Worm (Caenorhabditis elegans) whole organism, L1 larva: ENCODE data around the gene F35D2.1.

Experiments used
- C04F5.9 ChIP-seq: sonication (generic microtip); optimal IDR thresholded peaks from 2 replicates; lab custom pipeline; 2016; ENCODE audit warnings: missing genetic modification characterization, missing compliant biosample characterization
- aha-1 ChIP-seq: fragments of 150-350 bp; optimal IDR thresholded peaks from 2 replicates; lab custom pipeline; 2014; ENCODE audit warnings: missing biosample characterization, missing genetic modification characterization
- aly-2 ChIP-seq: fragments of 150-350 bp; optimal IDR thresholded peaks from 2 replicates; lab custom pipeline; 2014; ENCODE audit warnings: missing biosample characterization, missing genetic modification characterization
- ceh-63 ChIP-seq: fragments of 200-800 bp; sonication (Bioruptor generic); optimal IDR thresholded peaks from 2 replicates; lab custom pipeline; 2018; ENCODE audit warnings: mild to moderate bottlenecking, missing genetic modification characterization, missing compliant biosample characterization
- ceh-8 ChIP-seq: fragments of 200-800 bp; sonication (Bioruptor generic); optimal IDR thresholded peaks from 2 replicates; lab custom pipeline; 2018; ENCODE audit warnings: mild to moderate bottlenecking, missing genetic modification characterization, moderate library complexity, missing compliant biosample characterization
- ceh-82 ChIP-seq, 3 experiments: fragments of 150-350 bp in 1 of 3; sonication (generic microtip) in 2 of 3; optimal IDR thresholded peaks; 2 replicates each; lab custom pipeline; 2014 to 2017; ENCODE audit warnings: missing biosample characterization in 3 of 3, missing genetic modification characterization in 3 of 3
- ces-1 ChIP-seq: fragments of 150-350 bp; optimal IDR thresholded peaks from 2 replicates; lab custom pipeline; 2014; ENCODE audit warnings: missing biosample characterization, missing genetic modification reagents, missing genetic modification characterization
- dpl-1 ChIP-seq, 3 experiments: fragments of 150-350 bp in 2 of 3; sonication (generic microtip) in 1 of 3; optimal IDR thresholded peaks; 2 replicates each; lab custom pipeline; 2014 to 2017; ENCODE audit warnings: missing biosample characterization in 3 of 3, missing genetic modification characterization in 3 of 3, missing genetic modification reagents in 3 of 3
- efl-1 ChIP-seq, 4 experiments: fragments of 150-350 bp; optimal IDR thresholded peaks in 3 of 4; peaks in 1 of 4; 1 replicate in 1 of 4; 2 replicates in 3 of 4; lab custom pipeline; 2014; ENCODE audit warnings: missing biosample characterization in 2 of 4, missing genetic modification characterization in 2 of 4, missing genetic modification reagents in 2 of 4
- egl-27 ChIP-seq, 2 experiments: fragments of 150-350 bp in 1 of 2; sonication (generic microtip); optimal IDR thresholded peaks; 3 replicates each; lab custom pipeline; 2017 to 2018; ENCODE audit warnings: missing biosample characterization in 2 of 2, missing genetic modification characterization in 2 of 2, missing genetic modification reagents in 2 of 2
- ets-5 ChIP-seq: fragments of 200-800 bp; sonication (Bioruptor generic); IDR thresholded peaks from 2 replicates; pipeline ENCODE4 v1.3.6; 2022; ENCODE audit warnings: missing genetic modification characterization, missing compliant biosample characterization
- fkh-10 ChIP-seq: sonication (generic microtip); optimal IDR thresholded peaks from 2 replicates; lab custom pipeline; 2017; ENCODE audit warnings: missing biosample characterization, missing genetic modification reagents, missing genetic modification characterization
- fkh-8 ChIP-seq: sonication (generic microtip); optimal IDR thresholded peaks from 2 replicates; lab custom pipeline; 2016; ENCODE audit warnings: mild to moderate bottlenecking, missing genetic modification characterization, missing compliant biosample characterization
- fos-1 ChIP-seq: fragments of 150-350 bp; optimal IDR thresholded peaks from 2 replicates; lab custom pipeline; 2014; ENCODE audit warnings: missing biosample characterization, missing genetic modification characterization
- hlh-17 ChIP-seq: fragments of 200-800 bp; sonication (Bioruptor generic); optimal IDR thresholded peaks from 2 replicates; lab custom pipeline; 2018; ENCODE audit warnings: missing genetic modification characterization, mild to moderate bottlenecking, missing compliant biosample characterization, moderate library complexity, borderline replicate concordance
- hlh-4 ChIP-seq: sonication (generic microtip); optimal IDR thresholded peaks from 2 replicates; lab custom pipeline; 2016; ENCODE audit warnings: mild to moderate bottlenecking, missing genetic modification characterization, missing compliant biosample characterization
- isw-1 ChIP-seq: fragments of 200-800 bp; sonication (Bioruptor generic); IDR thresholded peaks from 2 replicates; pipeline ENCODE4 v1.3.6; 2022; ENCODE audit warnings: missing genetic modification characterization, missing compliant biosample characterization
- jun-1 ChIP-seq: fragments of 150-350 bp; optimal IDR thresholded peaks from 2 replicates; lab custom pipeline; 2014; ENCODE audit warnings: missing biosample characterization, missing genetic modification reagents, missing genetic modification characterization
- lin-13 ChIP-seq: fragments of 150-350 bp; optimal IDR thresholded peaks from 2 replicates; lab custom pipeline; 2014; ENCODE audit warnings: missing biosample characterization, missing genetic modification reagents, missing genetic modification characterization
- lin-14 ChIP-seq: fragments of 200-800 bp; sonication (Bioruptor generic); optimal IDR thresholded peaks from 2 replicates; lab custom pipeline; 2018; ENCODE audit warnings: mild to moderate bottlenecking, missing genetic modification characterization, moderate library complexity, missing compliant biosample characterization
- lin-15B ChIP-seq: fragments of 150-350 bp; sonication (generic microtip); optimal IDR thresholded peaks from 3 replicates; lab custom pipeline; 2014; ENCODE audit warnings: missing biosample characterization, missing genetic modification characterization
- lin-39 ChIP-seq: fragments of 150-350 bp; optimal IDR thresholded peaks from 2 replicates; lab custom pipeline; 2014; ENCODE audit warnings: missing biosample characterization, missing genetic modification reagents, missing genetic modification characterization
- lsy-2 ChIP-seq, 2 experiments: fragments of 150-350 bp; optimal IDR thresholded peaks; 2 replicates each; lab custom pipeline; 2014; ENCODE audit warnings: missing biosample characterization in 2 of 2, missing genetic modification characterization in 2 of 2
- mab-9 ChIP-seq: fragments of 200-800 bp; sonication (Bioruptor generic); IDR thresholded peaks from 2 replicates; pipeline ENCODE4 v1.3.6; 2022; ENCODE audit warnings: missing genetic modification reagents, missing genetic modification characterization, missing compliant biosample characterization
- mep-1 ChIP-seq: fragments of 150-350 bp; optimal IDR thresholded peaks from 2 replicates; lab custom pipeline; 2014; ENCODE audit warnings: missing biosample characterization, missing genetic modification characterization
- nhr-19 ChIP-seq: fragments of 200-800 bp; sonication (Bioruptor generic); conservative IDR thresholded peaks from 2 replicates; pipeline ENCODE4 v1.3.6; 2022; ENCODE audit warnings: missing genetic modification characterization, missing compliant biosample characterization
- nhr-47 ChIP-seq: sonication (generic microtip); optimal IDR thresholded peaks from 2 replicates; lab custom pipeline; 2016; ENCODE audit warnings: mild to moderate bottlenecking, missing genetic modification characterization, moderate library complexity, missing compliant biosample characterization
- nhr-71 ChIP-seq: sonication (generic microtip); optimal IDR thresholded peaks from 2 replicates; lab custom pipeline; 2016; ENCODE audit warnings: mild to moderate bottlenecking, missing genetic modification characterization, moderate library complexity, missing compliant biosample characterization
- nhr-76 ChIP-seq: sonication (generic microtip); optimal IDR thresholded peaks from 2 replicates; lab custom pipeline; 2017; ENCODE audit warnings: missing biosample characterization, missing genetic modification characterization
- nhr-77 ChIP-seq: fragments of 150-350 bp; optimal IDR thresholded peaks from 2 replicates; lab custom pipeline; 2014; ENCODE audit warnings: missing biosample characterization, missing genetic modification characterization
- nhr-84 ChIP-seq: sonication (generic microtip); optimal IDR thresholded peaks from 2 replicates; lab custom pipeline; 2017; ENCODE audit warnings: missing biosample characterization, missing genetic modification characterization
- nhr-85 ChIP-seq: sonication (generic microtip); peaks from one replicate; lab custom pipeline; 2016; ENCODE audit warnings: missing genetic modification characterization, inconsistent platforms, missing compliant biosample characterization
- pqm-1 ChIP-seq: sonication (generic microtip); optimal IDR thresholded peaks from 3 replicates; lab custom pipeline; 2017; ENCODE audit warnings: missing biosample characterization, missing genetic modification characterization
- rnt-1 ChIP-seq: sonication (generic microtip); optimal IDR thresholded peaks from 2 replicates; lab custom pipeline; 2016; ENCODE audit warnings: mild to moderate bottlenecking, missing genetic modification characterization, moderate library complexity, missing compliant biosample characterization
- skn-1 ChIP-seq: fragments of 150-350 bp; optimal IDR thresholded peaks from 2 replicates; lab custom pipeline; 2014; ENCODE audit warnings: missing biosample characterization, missing genetic modification characterization
- snpc-4 ChIP-seq: fragments of 150-350 bp; optimal IDR thresholded peaks from 2 replicates; lab custom pipeline; 2014; ENCODE audit warnings: missing biosample characterization, missing genetic modification characterization
- snu-23 ChIP-seq: sonication (generic microtip); optimal IDR thresholded peaks from 2 replicates; lab custom pipeline; 2016; ENCODE audit warnings: missing genetic modification characterization, missing compliant biosample characterization
- sox-4 ChIP-seq: sonication (generic microtip); optimal IDR thresholded peaks from 2 replicates; lab custom pipeline; 2016; ENCODE audit warnings: missing genetic modification characterization, missing compliant biosample characterization
- tlp-1 ChIP-seq: fragments of 150-350 bp; optimal IDR thresholded peaks from 2 replicates; lab custom pipeline; 2014; ENCODE audit warnings: missing biosample characterization, missing genetic modification characterization
- unc-130 ChIP-seq: fragments of 150-350 bp; optimal IDR thresholded peaks from 2 replicates; lab custom pipeline; 2017; ENCODE audit warnings: missing biosample characterization, missing genetic modification characterization, inconsistent platforms
- unc-30 ChIP-seq: sonication (generic microtip); optimal IDR thresholded peaks from 2 replicates; lab custom pipeline; 2017; ENCODE audit warnings: missing biosample characterization, missing genetic modification characterization
- unc-98 ChIP-seq: fragments of 200-800 bp; sonication (Bioruptor generic); IDR thresholded peaks from 2 replicates; pipeline ENCODE4 v1.3.6; 2022; ENCODE audit warnings: missing genetic modification characterization, missing compliant biosample characterization
- vab-15 ChIP-seq: sonication (generic microtip); optimal IDR thresholded peaks from 2 replicates; lab custom pipeline; 2017; ENCODE audit warnings: missing genotype, mild to moderate bottlenecking, missing genetic modification characterization, missing compliant biosample characterization
- zip-4 ChIP-seq: fragments of 200-800 bp; sonication (Bioruptor generic); optimal IDR thresholded peaks from 2 replicates; lab custom pipeline; 2018; ENCODE audit warnings: mild to moderate bottlenecking, missing genetic modification characterization, moderate library complexity, missing compliant biosample characterization
- ztf-11 ChIP-seq, 2 experiments: sonication (generic microtip); optimal IDR thresholded peaks; 2 replicates each; lab custom pipeline; 2016 to 2017; ENCODE audit warnings: missing genetic modification characterization in 2 of 2, missing biosample characterization in 1 of 2, missing compliant biosample characterization in 1 of 2

The F35D2.1 gene

DNA sequence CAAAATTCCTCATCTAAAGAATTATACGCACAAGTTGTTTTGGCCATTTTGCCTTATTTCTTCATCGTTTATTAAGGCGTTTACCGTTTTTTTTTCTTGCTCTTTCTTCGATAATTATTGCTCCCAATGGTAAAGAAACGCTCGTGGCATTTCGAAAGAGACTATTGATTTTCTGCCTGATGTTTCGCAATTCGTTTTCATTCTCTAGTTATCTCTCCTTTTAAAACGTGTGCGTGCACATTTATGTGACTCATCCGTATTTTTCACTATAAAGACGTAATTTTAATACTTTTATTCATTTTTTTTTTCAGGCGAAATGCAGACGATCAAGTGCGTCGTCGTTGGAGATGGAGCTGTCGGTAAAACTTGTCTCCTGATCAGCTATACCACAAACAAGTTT lies 40.4 kb downstream of the F35D2.1 start, which contains the start of gene cdc-42:
TSS of gene cdc-42 (plus strand) at position 312 of the 400 bp plus-strand sequence.
- TF ChIP-seq egl-27 (tag; optimal IDR thresholded peaks at IDR 0.05; lab: Kevin White, UChicago) = no peak
- TF ChIP-seq efl-1 (optimal IDR thresholded peaks at IDR 0.05; lab: Kevin White, UChicago) = no peak
- peak in 1 of 2 experiments; percentile 78 for TF ChIP-seq efl-1 (GFP tag; optimal IDR thresholded peaks at IDR 0.05 in 1 of 2; lab: Kevin White, UChicago)
- TF ChIP-seq isw-1 (GFP tag; lab: Robert Waterston, UW) = no peak
- TF ChIP-seq mep-1 (tag; lab: Kevin White, UChicago) = no peak
- TF ChIP-seq nhr-47 = no peak
- no peak for TF ChIP-seq rnt-1 (tag; lab: Kevin White, UChicago)
- no peak for TF ChIP-seq unc-98
- TF ChIP-seq fkh-10 = no peak
- no peak for TF ChIP-seq mab-9 (GFP tag; lab: Robert Waterston, UW)
- peak; percentile 37 for TF ChIP-seq nhr-85
- TF ChIP-seq lsy-2 (tag; optimal IDR thresholded peaks at IDR 0.05; lab: Kevin White, UChicago) = no peak
- no peak for TF ChIP-seq snu-23 (GFP tag; lab: Kevin White, UChicago)
- no peak for TF ChIP-seq lin-13 (GFP tag; lab: Kevin White, UChicago)
- no peak for TF ChIP-seq hlh-17 (GFP tag; lab: Kevin White, UChicago)
- no peak for TF ChIP-seq C04F5.9 (tag; lab: Kevin White, UChicago)
- TF ChIP-seq zip-4 (GFP tag; lab: Kevin White, UChicago) = no peak
- no peak for TF ChIP-seq unc-130 (tag; lab: Kevin White, UChicago)
- TF ChIP-seq aly-2 = no peak
- TF ChIP-seq lin-15B = no peak
- peak; percentile 16 for TF ChIP-seq skn-1 (tag; lab: Kevin White, UChicago)
- TF ChIP-seq hlh-4 (tag; lab: Kevin White, UChicago) = no peak
- no peak for TF ChIP-seq jun-1 (tag; lab: Kevin White, UChicago)
- TF ChIP-seq unc-30 (tag; lab: Kevin White, UChicago) = no peak

DNA sequence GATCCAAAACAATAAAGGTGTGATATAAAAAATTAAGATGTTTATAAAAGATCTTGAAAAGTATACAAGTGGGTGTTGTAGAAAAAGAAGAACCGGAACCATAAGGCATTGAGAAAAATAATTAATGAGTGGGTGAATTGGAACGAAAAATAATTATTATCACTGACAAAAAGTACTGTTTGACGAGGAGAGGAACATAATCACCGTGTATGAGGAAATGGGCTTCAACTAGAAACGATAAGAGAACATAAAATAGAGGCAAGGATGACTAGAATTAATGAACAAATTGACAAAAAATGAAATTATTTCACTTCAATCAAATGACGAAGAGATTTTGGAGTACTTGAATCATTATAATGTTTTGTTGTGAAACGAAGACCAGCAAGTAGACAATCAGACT lies 42.5 kb downstream of the F35D2.1 start:
- peak; percentile 6 for TF ChIP-seq mep-1 (tag; lab: Kevin White, UChicago)
- TF ChIP-seq C04F5.9 (tag; lab: Kevin White, UChicago) = no peak
- no peak for TF ChIP-seq efl-1 (optimal IDR thresholded peaks at IDR 0.05; lab: Kevin White, UChicago)
- TF ChIP-seq efl-1 (GFP tag; optimal IDR thresholded peaks at IDR 0.05 in 1 of 2; lab: Kevin White, UChicago) = peak in 1 of 2 experiments; percentile 63

ce11 chrII:7620413-7620812 lies 44.7 kb downstream of the F35D2.1 start, which contains the start of gene R07G3.8:
R07G3.8 (minus strand) TSS chrII:7620513.
- TF ChIP-seq hlh-17 (GFP tag; lab: Kevin White, UChicago) (no peak), fkh-8 (tag; lab: Kevin White, UChicago) (no peak), fos-1 (no peak), sox-4 (tag; lab: Kevin White, UChicago) (no peak), nhr-19 (no peak), ceh-82 (tag; optimal IDR thresholded peaks at IDR 0.05; lab: Kevin White, UChicago) (no peak), unc-130 (tag; lab: Kevin White, UChicago) (no peak), aly-2 (no peak), lin-14 (GFP tag; lab: Kevin White, UChicago) (no peak), nhr-84 (tag; lab: Kevin White, UChicago) (no peak), snpc-4 (tag; lab: Kevin White, UChicago) (no peak)

DNA sequence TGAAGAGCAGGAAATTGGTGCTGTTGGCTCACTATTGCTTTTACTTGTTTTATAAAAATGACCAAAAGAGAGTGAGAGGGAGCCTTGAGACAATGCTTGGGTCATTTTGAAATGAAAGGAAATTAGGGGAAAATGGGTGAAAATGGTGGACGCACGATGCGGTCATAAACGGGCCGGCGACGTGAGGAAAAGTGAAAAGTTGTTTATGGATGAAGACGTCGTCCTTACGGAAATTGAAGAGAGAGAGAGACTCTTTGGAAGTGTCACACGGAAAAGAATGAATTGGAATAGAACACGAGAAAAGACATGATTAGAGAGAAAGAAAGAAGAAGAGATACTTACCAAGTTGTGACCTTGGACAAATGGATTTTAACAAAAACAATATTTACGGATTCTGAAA lies 45.8 kb downstream of the F35D2.1 start:
- TF ChIP-seq lsy-2 (tag; optimal IDR thresholded peaks at IDR 0.05; lab: Kevin White, UChicago) (peak in 1 of 2 experiments; percentile 31), ceh-8 (GFP tag; lab: Kevin White, UChicago) (no peak), nhr-71 (tag; lab: Kevin White, UChicago) (peak; percentile 37), ets-5 (no peak), nhr-19 (no peak), efl-1 (optimal IDR thresholded peaks at IDR 0.05; lab: Kevin White, UChicago) (no peak), efl-1 (GFP tag; optimal IDR thresholded peaks at IDR 0.05 in 1 of 2; lab: Kevin White, UChicago) (peak in 1 of 2 experiments; percentile 71), fos-1 (no peak), ces-1 (GFP tag; lab: Kevin White, UChicago) (no peak), nhr-76 (tag; lab: Kevin White, UChicago) (no peak), lin-39 (tag; lab: Kevin White, UChicago) (no peak), dpl-1 (GFP tag; optimal IDR thresholded peaks at IDR 0.05; lab: Kevin White, UChicago) (no peak), isw-1 (GFP tag; lab: Robert Waterston, UW) (no peak), ceh-63 (GFP tag; lab: Kevin White, UChicago) (no peak), aha-1 (tag; lab: Kevin White, UChicago) (no peak), pqm-1 (tag; lab: Kevin White, UChicago) (no peak), nhr-77 (tag; lab: Kevin White, UChicago) (no peak), lin-15B (no peak), unc-98 (no peak), tlp-1 (no peak), nhr-84 (tag; lab: Kevin White, UChicago) (no peak), vab-15 (tag; lab: Kevin White, UChicago) (peak; percentile 37), ztf-11 (tag; optimal IDR thresholded peaks at IDR 0.05; lab: Kevin White, UChicago) (no peak)
